Worm (Caenorhabditis elegans) whole organism, mixed stage, embryonic: ENCODE data around the gene Y57G11C.23.

Experiments
- M03D4.4 ChIP-seq: sonication (generic microtip); optimal IDR thresholded peaks from 2 replicates; lab custom pipeline; 2017; ENCODE audit warnings: mild to moderate bottlenecking, missing genetic modification characterization, missing compliant biosample characterization
- ceh-83 ChIP-seq: fragments of 200-800 bp; sonication (Bioruptor generic); optimal IDR thresholded peaks from 2 replicates; lab custom pipeline; 2018; ENCODE audit warnings: mild to moderate bottlenecking, missing genetic modification characterization, missing compliant biosample characterization
- ces-1 ChIP-seq: fragments of 150-350 bp; optimal IDR thresholded peaks from 2 replicates; lab custom pipeline; 2014; ENCODE audit warnings: missing biosample characterization, missing genetic modification reagents, missing genetic modification characterization
- cnd-1 ChIP-seq: fragments of 200-800 bp; sonication (Bioruptor generic); optimal IDR thresholded peaks from 2 replicates; lab custom pipeline; 2018; ENCODE audit warnings: mild to moderate bottlenecking, missing genetic modification characterization, missing compliant biosample characterization
- drap-1 ChIP-seq: fragments of 200-800 bp; sonication (Bioruptor generic); optimal IDR thresholded peaks from 3 replicates; lab custom pipeline; 2018; ENCODE audit warnings: mild to moderate bottlenecking, missing genetic modification characterization, missing compliant biosample characterization
- elt-1 ChIP-seq: sonication (generic microtip); optimal IDR thresholded peaks from 2 replicates; lab custom pipeline; 2017; ENCODE audit warnings: missing genetic modification characterization, mild to moderate bottlenecking, missing compliant biosample characterization, antibody characterized with exemption, moderate library complexity, borderline replicate concordance; ENCODE audit not compliant: insufficient read depth
- elt-3 ChIP-seq: fragments of 150-350 bp; optimal IDR thresholded peaks from 2 replicates; lab custom pipeline; 2014; ENCODE audit warnings: missing biosample characterization, missing genetic modification characterization
- flh-1 ChIP-seq: fragments of 200-800 bp; sonication (Bioruptor generic); optimal IDR thresholded peaks from 2 replicates; lab custom pipeline; 2018; ENCODE audit warnings: mild to moderate bottlenecking, missing genetic modification characterization, moderate library complexity, missing compliant biosample characterization
- ham-2 ChIP-seq: fragments of 200-800 bp; sonication (Bioruptor generic); optimal IDR thresholded peaks from 2 replicates; lab custom pipeline; 2018; ENCODE audit warnings: mild to moderate bottlenecking, missing genetic modification characterization, missing compliant biosample characterization
- lin-13 ChIP-seq: fragments of 150-350 bp; optimal IDR thresholded peaks from 2 replicates; lab custom pipeline; 2014; ENCODE audit warnings: missing biosample characterization, missing genetic modification characterization
- lsy-2 ChIP-seq: fragments of 150-350 bp; optimal IDR thresholded peaks from 2 replicates; lab custom pipeline; 2014; ENCODE audit warnings: missing biosample characterization, missing genetic modification characterization
- mep-1 ChIP-seq: fragments of 150-350 bp; optimal IDR thresholded peaks from 2 replicates; lab custom pipeline; 2017; ENCODE audit warnings: missing biosample characterization, missing genetic modification reagents, missing genetic modification characterization, inconsistent platforms
- mls-2 ChIP-seq: sonication (generic microtip); optimal IDR thresholded peaks from 2 replicates; lab custom pipeline; 2016; ENCODE audit warnings: mild to moderate bottlenecking, missing genetic modification characterization, moderate library complexity, missing compliant biosample characterization
- nhr-12 ChIP-seq: fragments of 150-350 bp; optimal IDR thresholded peaks from 2 replicates; lab custom pipeline; 2014; ENCODE audit warnings: missing biosample characterization, missing genetic modification characterization
- nhr-2 ChIP-seq: fragments of 150-350 bp; optimal IDR thresholded peaks from 2 replicates; lab custom pipeline; 2014; ENCODE audit warnings: missing biosample characterization, missing genetic modification characterization
- nhr-237 ChIP-seq: fragments of 150-350 bp; optimal IDR thresholded peaks from 2 replicates; lab custom pipeline; 2014; ENCODE audit warnings: missing biosample characterization, missing genetic modification characterization
- nhr-28 ChIP-seq: fragments of 150-350 bp; optimal IDR thresholded peaks from 2 replicates; lab custom pipeline; 2014; ENCODE audit warnings: missing biosample characterization, missing genetic modification characterization
- nhr-76 ChIP-seq: sonication (generic microtip); optimal IDR thresholded peaks from 2 replicates; lab custom pipeline; 2017; ENCODE audit warnings: missing biosample characterization, missing genetic modification characterization
- pha-4 ChIP-seq: fragments of 150-350 bp; optimal IDR thresholded peaks from 2 replicates; lab custom pipeline; 2018; ENCODE audit warnings: missing biosample characterization, missing genetic modification reagents, missing genetic modification characterization
- sem-2 ChIP-seq: fragments of 200-800 bp; sonication (Bioruptor generic); optimal IDR thresholded peaks from 2 replicates; lab custom pipeline; 2018; ENCODE audit warnings: mild to moderate bottlenecking, missing genetic modification characterization, missing compliant biosample characterization
- snpc-4 ChIP-seq: fragments of 150-350 bp; optimal IDR thresholded peaks from 2 replicates; lab custom pipeline; 2014; ENCODE audit warnings: missing biosample characterization, missing genetic modification characterization
- sptf-1 ChIP-seq: sonication (generic microtip); optimal IDR thresholded peaks from 2 replicates; lab custom pipeline; 2017; ENCODE audit warnings: mild to moderate bottlenecking, missing genetic modification characterization, moderate library complexity, missing compliant biosample characterization
- tbx-8 ChIP-seq: fragments of 200-800 bp; sonication (Bioruptor generic); optimal IDR thresholded peaks from 2 replicates; lab custom pipeline; 2018; ENCODE audit warnings: mild to moderate bottlenecking, missing genetic modification characterization, moderate library complexity, missing compliant biosample characterization
- unc-120 ChIP-seq: sonication (generic microtip); optimal IDR thresholded peaks from 2 replicates; lab custom pipeline; 2017; ENCODE audit warnings: missing genetic modification characterization, missing compliant biosample characterization; ENCODE audit not compliant: poor library complexity, severe bottlenecking
- unc-39 ChIP-seq: fragments of 150-350 bp; optimal IDR thresholded peaks from 2 replicates; lab custom pipeline; 2014; ENCODE audit warnings: missing biosample characterization, missing genetic modification characterization
- unc-62 ChIP-seq: fragments of 150-350 bp; optimal IDR thresholded peaks from 2 replicates; lab custom pipeline; 2014; ENCODE audit warnings: missing biosample characterization, missing genetic modification reagents, missing genetic modification characterization
- zip-8 ChIP-seq: fragments of 150-350 bp; optimal IDR thresholded peaks from 2 replicates; lab custom pipeline; 2014; ENCODE audit warnings: missing biosample characterization, missing genetic modification characterization
- ztf-11 ChIP-seq: fragments of 150-350 bp; optimal IDR thresholded peaks from 2 replicates; lab custom pipeline; 2014; ENCODE audit warnings: missing biosample characterization, missing genetic modification characterization

Y57G11C.23 gene

ce11 chrIV:14888889-14889664, 27.5 kb upstream of the Y57G11C.23 start:
- TF ChIP-seq unc-62 (GFP tag; lab: Kevin White, UChicago) (no peak), ces-1 (no peak), nhr-2 (tag; lab: Kevin White, UChicago) (no peak), lin-13 (tag; lab: Kevin White, UChicago) (no peak), cnd-1 (tag; lab: Kevin White, UChicago) (no peak), ceh-83 (no peak)
- TF ChIP-seq, all 35 proteins: peak for 0

DNA sequence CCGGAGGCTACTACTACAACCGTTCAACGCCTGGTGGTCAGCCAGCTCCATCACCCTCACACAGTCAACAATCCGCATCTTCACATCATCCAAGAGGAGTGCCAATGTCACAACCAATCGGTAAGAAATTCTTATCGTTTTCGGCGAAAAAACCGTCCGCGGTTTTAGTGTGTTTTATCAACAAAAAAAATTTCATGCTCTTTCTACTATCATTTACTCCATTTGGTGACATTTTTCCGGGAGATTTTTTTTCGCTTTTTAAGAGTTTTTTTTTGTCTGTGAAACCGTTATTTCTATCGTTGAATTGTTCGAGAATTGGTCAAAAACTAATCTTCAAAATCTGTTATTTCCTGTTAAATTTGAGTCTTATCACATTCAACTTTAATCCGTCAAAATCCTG, 24.0 kb upstream of the Y57G11C.23 start:
- TF ChIP-seq nhr-76 (tag; lab: Kevin White, UChicago) = no peak

ce11 chrIV:14883812-14884211, 22.2 kb upstream of the Y57G11C.23 start:
- TF ChIP-seq nhr-237 (tag; lab: Kevin White, UChicago) (no peak), zip-8 (tag; lab: Kevin White, UChicago) (no peak), M03D4.4 (tag; lab: Kevin White, UChicago) (no peak), sem-2 (GFP tag; lab: Kevin White, UChicago) (no peak), nhr-12 (tag; lab: Kevin White, UChicago) (no peak), flh-1 (GFP tag; lab: Kevin White, UChicago) (no peak), ces-1 (no peak), unc-120 (tag; lab: Kevin White, UChicago) (no peak), unc-62 (GFP tag; lab: Kevin White, UChicago) (no peak), pha-4 (tag; lab: Kevin White, UChicago) (no peak), ham-2 (GFP tag; lab: Kevin White, UChicago) (no peak), lsy-2 (tag; lab: Kevin White, UChicago) (no peak), tbx-8 (GFP tag; lab: Kevin White, UChicago) (no peak), elt-3 (no peak)

DNA sequence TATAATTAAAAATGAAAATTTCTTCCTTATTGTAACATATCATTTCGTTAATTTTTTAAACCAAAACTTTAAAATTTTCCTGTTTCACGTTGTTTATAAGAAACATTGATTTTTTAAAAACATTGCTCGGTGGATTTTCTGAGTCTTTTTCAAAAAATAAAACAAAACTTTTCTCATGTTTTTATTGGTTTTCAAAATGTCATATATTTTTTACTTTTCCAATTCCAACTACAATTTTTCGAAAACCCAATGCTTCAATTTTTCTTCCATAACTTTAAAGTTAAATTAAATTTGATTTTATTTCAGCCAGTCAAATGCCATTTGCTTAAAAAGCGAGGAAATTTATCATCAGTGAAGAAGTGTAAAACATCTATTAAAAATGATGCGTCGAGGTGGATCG, 17.6 kb upstream of the Y57G11C.23 start, which contains the start of gene eps-8:
Gene eps-8 (plus strand): TSS at position 301 of the 400 bp plus-strand sequence.
- TF ChIP-seq elt-3 (no peak), M03D4.4 (tag; lab: Kevin White, UChicago) (no peak), nhr-28 (tag; lab: Kevin White, UChicago) (no peak), nhr-237 (tag; lab: Kevin White, UChicago) (no peak), cnd-1 (tag; lab: Kevin White, UChicago) (no peak), unc-62 (GFP tag; lab: Kevin White, UChicago) (no peak), lin-13 (tag; lab: Kevin White, UChicago) (no peak), sptf-1 (no peak), drap-1 (GFP tag; lab: Kevin White, UChicago) (no peak), snpc-4 (tag; lab: Kevin White, UChicago) (no peak), unc-39 (tag; lab: Kevin White, UChicago) (no peak), ztf-11 (tag; lab: Kevin White, UChicago) (no peak), nhr-76 (tag; lab: Kevin White, UChicago) (no peak), tbx-8 (GFP tag; lab: Kevin White, UChicago) (no peak), mep-1 (tag; lab: Kevin White, UChicago) (no peak), flh-1 (GFP tag; lab: Kevin White, UChicago) (no peak)

- TF ChIP-seq unc-39 (tag; lab: Kevin White, UChicago) (no peak), drap-1 (GFP tag; lab: Kevin White, UChicago) (no peak), flh-1 (GFP tag; lab: Kevin White, UChicago) (no peak)
Observed at ce11 chrIV:14877657-14878056, 16.1 kb upstream of the Y57G11C.23 start.

DNA sequence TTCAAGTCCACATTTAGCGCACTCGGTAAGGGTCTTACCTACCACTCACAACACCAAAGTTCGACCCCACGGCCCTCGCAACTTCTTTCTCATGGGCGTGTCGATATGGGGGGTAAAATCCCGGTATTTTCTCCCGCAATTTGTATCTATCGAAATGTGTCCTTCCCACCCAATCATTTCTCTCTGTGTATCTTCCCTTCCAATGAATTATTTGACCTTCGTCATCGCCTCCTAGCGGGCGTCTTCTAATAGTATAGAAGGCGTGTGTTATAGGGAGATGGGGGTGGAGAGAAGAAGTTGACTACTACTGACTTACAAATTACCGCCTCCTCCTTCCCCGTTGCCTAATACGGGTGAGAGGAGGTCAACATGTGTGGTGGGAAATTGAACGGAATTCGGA, 15.0 kb upstream of the Y57G11C.23 start:
- peak; percentile 30 for TF ChIP-seq sptf-1
- TF ChIP-seq mls-2 = peak; percentile 17
- TF ChIP-seq ces-1 = peak; percentile 66
- TF ChIP-seq elt-1 (tag; lab: Kevin White, UChicago) = no peak
- no peak for TF ChIP-seq lsy-2 (tag; lab: Kevin White, UChicago)
- peak; percentile 4 for TF ChIP-seq cnd-1 (tag; lab: Kevin White, UChicago)
- peak; percentile 45 for TF ChIP-seq ham-2 (GFP tag; lab: Kevin White, UChicago)
- TF ChIP-seq, all 35 proteins: peak for 5
